Fruit fly (Drosophila melanogaster) whole organism, embryonic: ENCODE results near the gene Nf1.

Experiments used
- Asciz ChIP-seq: fragments of 200-800 bp; sonication (Bioruptor generic); optimal IDR thresholded peaks from 2 replicates; lab custom pipeline; 2017; ENCODE audit warnings: missing biosample characterization, mild to moderate bottlenecking, missing genetic modification characterization, missing genetic modification reagents
- CG10147 ChIP-seq: fragments of 200-800 bp; sonication (Bioruptor generic); optimal IDR thresholded peaks from 2 replicates; lab custom pipeline; 2019; ENCODE audit warnings: missing biosample characterization, mild to moderate bottlenecking, missing genetic modification characterization, moderate library complexity
- CG10979 ChIP-seq: fragments of 200-800 bp; sonication (Bioruptor generic); optimal IDR thresholded peaks from 2 replicates; lab custom pipeline; 2018; ENCODE audit warnings: missing biosample characterization, mild to moderate bottlenecking, missing genetic modification characterization, moderate library complexity
- CG11085 ChIP-seq: fragments of 200-800 bp; sonication (Bioruptor generic); IDR thresholded peaks from 2 replicates; pipeline ENCODE4 v1.3.6; 2022; ENCODE audit warnings: missing biosample characterization, missing genetic modification characterization
- CG12155 ChIP-seq: fragments of 200-800 bp; sonication (Bioruptor generic); optimal IDR thresholded peaks from 3 replicates; lab custom pipeline; 2016; ENCODE audit warnings: missing biosample characterization, missing genetic modification characterization
- CG12219 ChIP-seq: fragments of 200-800 bp; sonication (Bioruptor generic); optimal IDR thresholded peaks from 3 replicates; lab custom pipeline; 2018; ENCODE audit warnings: missing biosample characterization, mild to moderate bottlenecking, missing genetic modification characterization
- CG12299 ChIP-seq: fragments of 200-800 bp; sonication (Bioruptor generic); optimal IDR thresholded peaks from 2 replicates; lab custom pipeline; 2018; ENCODE audit warnings: missing biosample characterization, mild to moderate bottlenecking, missing genetic modification characterization
- CG1233 ChIP-seq: fragments of 200-800 bp; sonication (Bioruptor generic); optimal IDR thresholded peaks from 4 replicates; lab custom pipeline; 2018; ENCODE audit warnings: missing biosample characterization, mild to moderate bottlenecking, missing genetic modification characterization
- CG14050 ChIP-seq: fragments of 200-800 bp; sonication (Bioruptor generic); IDR thresholded peaks from 3 replicates; pipeline ENCODE4 v1.3.6; 2022; ENCODE audit warnings: missing biosample characterization, missing genetic modification characterization
- CG15696 ChIP-seq: fragments of 200-800 bp; sonication (Bioruptor generic); optimal IDR thresholded peaks from 2 replicates; lab custom pipeline; 2019; ENCODE audit warnings: missing biosample characterization, mild to moderate bottlenecking, missing genetic modification characterization, moderate library complexity
- CG16863 ChIP-seq: fragments of 200-800 bp; sonication (Bioruptor generic); optimal IDR thresholded peaks from 3 replicates; lab custom pipeline; 2016; ENCODE audit warnings: missing biosample characterization, missing genetic modification characterization
- CG17328 ChIP-seq: fragments of 200-800 bp; sonication (Bioruptor generic); IDR thresholded peaks from 2 replicates; pipeline ENCODE4 v1.3.6; 2022; ENCODE audit warnings: missing biosample characterization, missing genetic modification characterization
- CG17361 ChIP-seq: fragments of 200-800 bp; sonication (Bioruptor generic); IDR thresholded peaks from 3 replicates; pipeline ENCODE4 v1.3.6; 2022; ENCODE audit warnings: missing biosample characterization, missing genetic modification characterization
- CG18599 ChIP-seq: fragments of 200-800 bp; sonication (Bioruptor generic); optimal IDR thresholded peaks from 3 replicates; lab custom pipeline; 2017; ENCODE audit warnings: missing biosample characterization, missing genetic modification characterization, mild to moderate bottlenecking, moderate library complexity, missing genetic modification reagents
- CG18764 ChIP-seq: fragments of 200-800 bp; sonication (Bioruptor generic); optimal IDR thresholded peaks from 3 replicates; lab custom pipeline; 2016; ENCODE audit warnings: missing biosample characterization, missing genetic modification characterization
- CG2678 ChIP-seq: fragments of 200-800 bp; sonication (Bioruptor generic); optimal IDR thresholded peaks from 3 replicates; lab custom pipeline; 2019; ENCODE audit warnings: missing biosample characterization, mild to moderate bottlenecking, missing genetic modification characterization, moderate library complexity
- CG8478 ChIP-seq: fragments of >200 bp; optimal IDR thresholded peaks from 2 replicates; lab custom pipeline; 2018
- CG8765 ChIP-seq: fragments of 200-800 bp; sonication (Bioruptor generic); IDR thresholded peaks from 2 replicates; pipeline ENCODE4 v1.3.6; 2022; ENCODE audit warnings: missing biosample characterization, missing genetic modification characterization
- CG9817 ChIP-seq: fragments of 200-800 bp; sonication (Bioruptor generic); optimal IDR thresholded peaks from 2 replicates; lab custom pipeline; 2018; ENCODE audit warnings: missing biosample characterization, mild to moderate bottlenecking, missing genetic modification characterization, moderate library complexity
- Doc2 ChIP-seq: fragments of 200-800 bp; sonication (Bioruptor generic); IDR thresholded peaks from 2 replicates; pipeline ENCODE4 v1.3.6; 2022; ENCODE audit warnings: missing biosample characterization, missing genetic modification characterization
- Dref ChIP-seq: fragments of 200-800 bp; sonication (Bioruptor generic); IDR thresholded peaks from 2 replicates; pipeline ENCODE4 v1.3.6; 2022; ENCODE audit warnings: missing biosample characterization, missing genetic modification characterization
- E2f1 ChIP-seq: fragments of 200-800 bp; sonication (Bioruptor generic); IDR thresholded peaks from 2 replicates; pipeline ENCODE4 v1.3.6; 2022; ENCODE audit warnings: missing biosample characterization, missing genetic modification characterization
- Ets65A ChIP-seq: fragments of 200-800 bp; sonication (Bioruptor generic); peaks from one replicate; lab custom pipeline; 2016; ENCODE audit warnings: missing biosample characterization, missing genetic modification characterization
- Nf-YB ChIP-seq: fragments of 200-800 bp; sonication (Bioruptor generic); optimal IDR thresholded peaks from 3 replicates; lab custom pipeline; 2019; ENCODE audit warnings: missing biosample characterization, mild to moderate bottlenecking, missing genetic modification characterization, moderate library complexity
- Ptx1 ChIP-seq: fragments of 200-800 bp; sonication (Bioruptor generic); IDR thresholded peaks from 2 replicates; pipeline ENCODE4 v1.3.6; 2022; ENCODE audit warnings: missing biosample characterization, missing genetic modification characterization
- Sox100B ChIP-seq: fragments of 200-800 bp; sonication (Bioruptor generic); optimal IDR thresholded peaks from 3 replicates; lab custom pipeline; 2018; ENCODE audit warnings: missing biosample characterization, mild to moderate bottlenecking, missing genetic modification characterization
- Ssrp ChIP-seq: fragments of 200-800 bp; sonication (Bioruptor generic); optimal IDR thresholded peaks from 2 replicates; lab custom pipeline; 2018; ENCODE audit warnings: missing biosample characterization, mild to moderate bottlenecking, missing genetic modification characterization, moderate library complexity
- ara ChIP-seq: fragments of 200-800 bp; sonication (Bioruptor generic); IDR thresholded peaks from 2 replicates; pipeline ENCODE4 v1.3.6; 2022; ENCODE audit warnings: missing biosample characterization, missing genetic modification characterization
- bowl ChIP-seq: fragments of 200-800 bp; sonication (Bioruptor generic); IDR thresholded peaks from 2 replicates; pipeline ENCODE4 v1.3.6; 2022; ENCODE audit warnings: missing biosample characterization, missing genetic modification characterization
- crol ChIP-seq: fragments of 200-800 bp; sonication (Bioruptor generic); IDR thresholded peaks from 2 replicates; pipeline ENCODE4 v1.3.6; 2022; ENCODE audit warnings: missing biosample characterization, missing genetic modification characterization
- crp ChIP-seq, 2 experiments: fragments of 200-800 bp; sonication (Bioruptor generic); optimal IDR thresholded peaks; 2 replicates in 1 of 2; 3 replicates in 1 of 2; lab custom pipeline; 2017; ENCODE audit warnings: missing biosample characterization in 2 of 2, missing genetic modification characterization in 2 of 2, mild to moderate bottlenecking in 1 of 2, moderate library complexity in 1 of 2
- fd96Cb ChIP-seq: fragments of 200-800 bp; sonication (Bioruptor generic); optimal IDR thresholded peaks from 2 replicates; lab custom pipeline; 2018; ENCODE audit warnings: missing biosample characterization, mild to moderate bottlenecking, missing genetic modification characterization, moderate library complexity
- fu2 ChIP-seq: fragments of 200-800 bp; sonication (Bioruptor generic); optimal IDR thresholded peaks from 2 replicates; lab custom pipeline; 2016; ENCODE audit warnings: missing biosample characterization, missing genetic modification characterization
- gcm ChIP-seq: fragments of 200-800 bp; sonication (Bioruptor generic); optimal IDR thresholded peaks from 2 replicates; lab custom pipeline; 2019; ENCODE audit warnings: missing biosample characterization, mild to moderate bottlenecking, missing genetic modification characterization, moderate library complexity
- hkb ChIP-seq, 2 experiments: fragments of 200-800 bp in 1 of 2; fragments of >200 bp in 1 of 2; sonication (Bioruptor generic) in 1 of 2; IDR thresholded peaks in 1 of 2; optimal IDR thresholded peaks in 1 of 2; 2 replicates each; pipeline versions ENCODE4 v1.3.6 to Lab custom; 2017 to 2022; ENCODE audit warnings: missing biosample characterization in 1 of 2, missing genetic modification characterization in 1 of 2
- ken ChIP-seq: fragments of 200-800 bp; sonication (Bioruptor generic); IDR thresholded peaks from 3 replicates; pipeline ENCODE4 v1.3.6; 2022; ENCODE audit warnings: missing biosample characterization, missing genetic modification characterization
- org-1 ChIP-seq: fragments of 200-800 bp; sonication (Bioruptor generic); optimal IDR thresholded peaks from 2 replicates; lab custom pipeline; 2017; ENCODE audit warnings: missing biosample characterization, missing genetic modification characterization
- scrt ChIP-seq: fragments of 200-800 bp; sonication (Bioruptor generic); optimal IDR thresholded peaks from 2 replicates; lab custom pipeline; 2018; ENCODE audit warnings: missing biosample characterization, mild to moderate bottlenecking, missing genetic modification characterization, moderate library complexity
- sim ChIP-seq: fragments of 200-800 bp; sonication (Bioruptor generic); IDR thresholded peaks from 2 replicates; pipeline ENCODE4 v1.3.6; 2022; ENCODE audit warnings: missing biosample characterization, missing genetic modification characterization
- sob ChIP-seq: fragments of 200-800 bp; sonication (Bioruptor generic); IDR thresholded peaks from 2 replicates; pipeline ENCODE4 v1.3.6; 2022; ENCODE audit warnings: missing biosample characterization, missing genetic modification characterization
- sug ChIP-seq: fragments of 200-800 bp; optimal IDR thresholded peaks from 2 replicates; lab custom pipeline; 2019; ENCODE audit warnings: missing biosample characterization, mild to moderate bottlenecking, missing genetic modification characterization, moderate library complexity
- tin ChIP-seq: fragments of 200-800 bp; sonication (Bioruptor generic); optimal IDR thresholded peaks from 3 replicates; lab custom pipeline; 2016; ENCODE audit warnings: missing biosample characterization, missing genetic modification characterization
- tll ChIP-seq, 2 experiments: fragments of 200-800 bp in 1 of 2; fragments of >200 bp in 1 of 2; sonication (Bioruptor generic) in 1 of 2; optimal IDR thresholded peaks; 2 replicates each; lab custom pipeline; 2017 to 2019; ENCODE audit warnings: missing biosample characterization in 2 of 2, missing genetic modification characterization in 2 of 2, mild to moderate bottlenecking in 1 of 2, moderate library complexity in 1 of 2
- ttk ChIP-seq: fragments of 200-800 bp; sonication (Bioruptor generic); IDR thresholded peaks from 2 replicates; pipeline ENCODE4 v2.1.2; 2022; ENCODE audit warnings: missing biosample characterization, missing genetic modification characterization
- unpg ChIP-seq: fragments of 200-800 bp; sonication (Bioruptor generic); optimal IDR thresholded peaks from 3 replicates; lab custom pipeline; 2018; ENCODE audit warnings: missing biosample characterization, mild to moderate bottlenecking, missing genetic modification characterization, moderate library complexity
- vvl ChIP-seq: fragments of 200-800 bp; sonication (Bioruptor generic); IDR thresholded peaks from 2 replicates; pipeline ENCODE4 v1.3.6; 2022; ENCODE audit warnings: missing biosample characterization, missing genetic modification characterization
- zen ChIP-seq: fragments of 200-800 bp; sonication (Bioruptor generic); optimal IDR thresholded peaks from 3 replicates; lab custom pipeline; 2018; ENCODE audit warnings: missing biosample characterization, mild to moderate bottlenecking, missing genetic modification characterization, moderate library complexity
- zfh1 ChIP-seq: fragments of 200-800 bp; sonication (Bioruptor generic); IDR thresholded peaks from 3 replicates; pipeline ENCODE4 v1.3.6; 2022; ENCODE audit warnings: missing biosample characterization, missing genetic modification characterization

Gene Nf1

DNA sequence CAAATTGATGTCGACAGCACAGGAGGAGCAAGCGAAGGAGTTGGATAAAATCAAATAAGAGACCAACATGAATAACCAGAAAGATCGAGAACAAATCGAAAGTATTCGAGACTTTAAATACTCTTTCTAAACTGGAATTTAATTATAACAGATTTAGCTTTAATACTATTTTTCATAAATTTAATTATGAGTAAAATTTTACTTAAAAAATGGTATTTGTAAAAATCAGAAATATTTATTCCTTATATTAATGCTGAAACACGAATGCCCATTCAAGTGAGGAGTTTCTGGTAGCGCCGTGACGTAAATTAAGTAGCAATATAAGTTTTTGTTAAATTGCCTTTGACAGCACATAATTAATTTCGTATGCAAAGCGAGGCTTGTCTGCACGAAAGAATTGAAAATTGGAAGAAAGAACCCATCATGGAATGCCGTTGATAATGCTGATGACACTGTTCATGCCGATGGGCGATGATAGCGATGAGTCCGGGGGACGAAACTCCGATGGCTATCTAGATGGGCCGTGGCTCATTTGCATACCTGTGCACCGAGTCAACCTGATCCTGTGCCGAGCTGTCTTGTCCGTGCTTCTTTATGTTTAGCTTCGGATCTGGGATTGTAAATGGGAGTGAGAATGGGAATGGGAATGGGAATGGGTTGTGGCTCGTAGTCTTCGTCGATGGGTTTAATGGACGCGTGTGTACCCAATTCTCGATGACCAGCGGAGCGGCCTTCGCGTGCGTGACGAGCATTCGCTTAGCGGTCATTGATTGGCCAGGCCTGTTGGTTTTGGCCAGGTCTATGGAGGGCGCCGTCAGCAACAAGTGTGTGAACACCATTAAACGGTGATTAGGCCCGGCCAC is 30.2 kb downstream of the Nf1 start (continued):
- TF ChIP-seq Sox100B (GFP tag; lab: Kevin White, UChicago) (peak; percentile 49), org-1 (GFP tag; lab: Kevin White, UChicago) (no peak), Ptx1 (GFP tag; lab: Robert Waterston, UW) (0 out of 2 replicates have a peak, but pooled peaks have one; percentile 45), CG16863 (GFP tag; lab: Kevin White, UChicago) (no peak), CG18764 (no peak), ken (GFP tag; lab: Robert Waterston, UW) (no peak), zfh1 (GFP tag; lab: Robert Waterston, UW) (no peak), crol (GFP tag; lab: Robert Waterston, UW) (peak; percentile 40; the same call in 1 of the 2 replicates), sob (GFP tag; lab: Robert Waterston, UW) (0 out of 2 replicates have a peak, but pooled peaks have one; percentile 13), CG9817 (tag; lab: Kevin White, UChicago) (no peak), CG18599 (peak; percentile 11), bowl (GFP tag; lab: Robert Waterston, UW) (no peak), fu2 (no peak), vvl (GFP tag; lab: Robert Waterston, UW) (peak; percentile 68), Nf-YB (GFP tag; lab: Kevin White, UChicago) (peak; percentile 57), Ssrp (tag; lab: Kevin White, UChicago) (peak; percentile 54), CG8478 (lab: Kevin White, UChicago) (no peak), CG1233 (no peak), tll (GFP tag; optimal IDR thresholded peaks at IDR 0.05; lab: Kevin White, UChicago) (no peak), sug (tag; lab: Kevin White, UChicago) (no peak), crp (GFP tag; optimal IDR thresholded peaks at IDR 0.05; lab: Kevin White, UChicago) (no peak), unpg (GFP tag; lab: Kevin White, UChicago) (peak; percentile 61), CG8765 (GFP tag; lab: Robert Waterston, UW) (no peak), CG10147 (GFP tag; lab: Kevin White, UChicago) (no peak), hkb (optimal IDR thresholded peaks at IDR 0.05; lab: Kevin White, UChicago) (no peak), hkb (GFP tag; IDR thresholded peaks at IDR 0.05; lab: Robert Waterston, UW) (no peak), Ets65A (GFP tag; lab: Kevin White, UChicago) (peak; percentile 5), tin (no peak), CG17361 (GFP tag; lab: Robert Waterston, UW) (peak; percentile 76; the same call in 2 of the 3 replicates), ttk (GFP tag; lab: Robert Waterston, UW) (no peak), fd96Cb (tag; lab: Kevin White, UChicago) (peak; percentile 51), CG12219 (GFP tag; lab: Kevin White, UChicago) (no peak), CG10979 (peak; percentile 84), E2f1 (0 out of 2 replicates have a peak, but pooled peaks have one; percentile 10), Asciz (peak; percentile 3), CG11085 (GFP tag; lab: Robert Waterston, UW) (no peak), gcm (GFP tag; lab: Kevin White, UChicago) (peak; percentile 16), zen (tag; lab: Kevin White, UChicago) (peak; percentile 72), Doc2 (GFP tag; lab: Robert Waterston, UW) (no peak), CG15696 (peak; percentile 17), scrt (GFP tag; lab: Kevin White, UChicago) (peak; percentile 26), CG17328 (GFP tag; lab: Robert Waterston, UW) (peak; percentile 49; the same call in 1 of the 2 replicates), CG14050 (GFP tag; lab: Robert Waterston, UW) (no peak), CG12299 (tag; lab: Kevin White, UChicago) (peak; percentile 2), sim (GFP tag; lab: Robert Waterston, UW) (no peak), CG12155 (GFP tag; lab: Kevin White, UChicago) (no peak), Dref (0 out of 2 replicates have a peak, but pooled peaks have one; percentile 1), CG2678 (tag; lab: Kevin White, UChicago) (peak; percentile 63), ara (GFP tag; lab: Robert Waterston, UW) (peak; percentile 47; the same call in 1 of the 2 replicates)
